Fruit fly (Drosophila melanogaster) Kc167 (cell line): ENCODE measurements around the gene Stat92E.

Source experiments
- h ChIP-seq: fragments of >200 bp; optimal IDR thresholded peaks from 3 replicates; lab custom pipeline; 2018; ENCODE audit warnings: missing external identifiers
- psq ChIP-seq: fragments of >200 bp; optimal IDR thresholded peaks from 2 replicates; lab custom pipeline; 2017; ENCODE audit warnings: missing external identifiers
- ttk ChIP-seq: sonication (Bioruptor generic); optimal IDR thresholded peaks from 2 replicates; lab custom pipeline; 2017; ENCODE audit warnings: missing external identifiers

- TF ChIP-seq h (lab: Kevin White, UChicago): no peak
- no peak for TF ChIP-seq psq
- no peak for TF ChIP-seq ttk (lab: Kevin White, UChicago)
Observed at dm6 chr3R:20501910-20502309, 50.2 kb downstream of the Stat92E start, which contains the start of gene CG46441.
